Worm (Caenorhabditis elegans) whole organism, young adult: ENCODE results near the gene C34D1.4.

Experiments
- B0019.2 ChIP-seq: fragments of 200-800 bp; sonication (Bioruptor generic); conservative IDR thresholded peaks from 2 replicates; pipeline ENCODE4 v1.3.6; 2022; ENCODE audit warnings: missing genetic modification reagents, missing genetic modification characterization, missing compliant biosample characterization
- B0261.1 ChIP-seq: sonication (generic microtip); optimal IDR thresholded peaks from 2 replicates; lab custom pipeline; 2016; ENCODE audit warnings: mild to moderate bottlenecking, missing genetic modification characterization, moderate library complexity, missing compliant biosample characterization
- F10E7.11 ChIP-seq: sonication (generic microtip); optimal IDR thresholded peaks from 2 replicates; lab custom pipeline; 2017; ENCODE audit warnings: mild to moderate bottlenecking, missing genetic modification characterization, moderate library complexity, missing compliant biosample characterization
- F37B4.10 ChIP-seq: fragments of 200-800 bp; sonication (Bioruptor generic); IDR thresholded peaks from 2 replicates; pipeline ENCODE4 v1.3.6; 2022; ENCODE audit warnings: missing genetic modification characterization, missing compliant biosample characterization
- F55B11.4 ChIP-seq: sonication (generic microtip); optimal IDR thresholded peaks from 2 replicates; lab custom pipeline; 2016; ENCODE audit warnings: missing compliant biosample characterization, missing genetic modification characterization, borderline replicate concordance; ENCODE audit not compliant: insufficient read depth
- F57A8.1 ChIP-seq: fragments of 200-800 bp; sonication (Bioruptor generic); optimal IDR thresholded peaks from 2 replicates; lab custom pipeline; 2018; ENCODE audit warnings: mild to moderate bottlenecking, missing genetic modification characterization, moderate library complexity, missing compliant biosample characterization
- F57C9.4 ChIP-seq: sonication (generic microtip); optimal IDR thresholded peaks from 2 replicates; lab custom pipeline; 2017; ENCODE audit warnings: mild to moderate bottlenecking, missing genetic modification characterization, missing compliant biosample characterization
- K11D2.4 ChIP-seq: fragments of 200-800 bp; sonication (Bioruptor generic); IDR thresholded peaks from 2 replicates; pipeline ENCODE4 v1.3.6; 2022; ENCODE audit warnings: missing genetic modification reagents, missing genetic modification characterization, missing compliant biosample characterization
- Y53F4B.3 ChIP-seq: fragments of 200-800 bp; sonication (Bioruptor generic); IDR thresholded peaks from 2 replicates; pipeline ENCODE4 v1.3.6; 2022; ENCODE audit warnings: missing genetic modification reagents, missing genetic modification characterization, missing compliant biosample characterization
- Y53G8AR.9 ChIP-seq: fragments of 200-800 bp; sonication (Bioruptor generic); conservative IDR thresholded peaks from 2 replicates; pipeline ENCODE4 v1.3.6; 2022; ENCODE audit warnings: missing genetic modification reagents, missing genetic modification characterization, missing compliant biosample characterization
- Y56A3A.18 ChIP-seq: fragments of 200-800 bp; sonication (Bioruptor generic); IDR thresholded peaks from 2 replicates; pipeline ENCODE4 v1.3.6; 2022; ENCODE audit warnings: missing genetic modification reagents, missing genetic modification characterization, missing compliant biosample characterization
- Y79H2A.3 ChIP-seq: fragments of 200-800 bp; sonication (Bioruptor generic); conservative IDR thresholded peaks from 2 replicates; pipeline ENCODE4 v1.3.6; 2022; ENCODE audit warnings: missing genetic modification reagents, missing genetic modification characterization, missing compliant biosample characterization
- atf-7 ChIP-seq: sonication (generic microtip); optimal IDR thresholded peaks from 2 replicates; lab custom pipeline; 2017; ENCODE audit warnings: mild to moderate bottlenecking, missing genetic modification characterization, missing compliant biosample characterization
- ccch-3 ChIP-seq: fragments of 200-800 bp; sonication (Bioruptor generic); optimal IDR thresholded peaks from 2 replicates; lab custom pipeline; 2018; ENCODE audit warnings: mild to moderate bottlenecking, missing genetic modification characterization, missing compliant biosample characterization
- ceh-27 ChIP-seq: fragments of 200-800 bp; sonication (Bioruptor generic); optimal IDR thresholded peaks from 2 replicates; lab custom pipeline; 2018; ENCODE audit warnings: mild to moderate bottlenecking, missing genetic modification characterization, moderate library complexity, missing compliant biosample characterization
- ceh-58 ChIP-seq: fragments of 200-800 bp; sonication (Bioruptor generic); IDR thresholded peaks from 2 replicates; pipeline ENCODE4 v1.3.6; 2022; ENCODE audit warnings: missing genetic modification characterization, missing compliant biosample characterization
- ceh-79 ChIP-seq: sonication (generic microtip); optimal IDR thresholded peaks from 2 replicates; lab custom pipeline; 2017; ENCODE audit warnings: mild to moderate bottlenecking, missing genetic modification characterization, missing compliant biosample characterization
- dox-1 ChIP-seq: fragments of 200-800 bp; sonication (Bioruptor generic); IDR thresholded peaks from 2 replicates; pipeline ENCODE4 v1.3.6; 2022; ENCODE audit warnings: missing genetic modification reagents, missing genetic modification characterization, missing compliant biosample characterization
- dpff-1 ChIP-seq: sonication (generic microtip); optimal IDR thresholded peaks from 2 replicates; lab custom pipeline; 2017; ENCODE audit warnings: mild to moderate bottlenecking, missing genetic modification characterization, missing compliant biosample characterization
- efl-1 ChIP-seq: fragments of 150-350 bp; optimal IDR thresholded peaks from 2 replicates; lab custom pipeline; 2014; ENCODE audit warnings: missing biosample characterization, missing genetic modification reagents, missing genetic modification characterization
- egl-18 ChIP-seq: fragments of 200-800 bp; sonication (Bioruptor generic); IDR thresholded peaks from 2 replicates; pipeline ENCODE4 v1.3.6; 2022; ENCODE audit warnings: missing genetic modification reagents, missing genetic modification characterization, missing compliant biosample characterization
- ets-4 ChIP-seq: fragments of 200-800 bp; sonication (Bioruptor generic); optimal IDR thresholded peaks from 2 replicates; lab custom pipeline; 2018; ENCODE audit warnings: mild to moderate bottlenecking, missing genetic modification characterization, missing compliant biosample characterization
- gei-17 ChIP-seq: fragments of 200-800 bp; sonication (Bioruptor generic); optimal IDR thresholded peaks from 2 replicates; lab custom pipeline; 2018; ENCODE audit warnings: mild to moderate bottlenecking, missing genetic modification characterization, missing compliant biosample characterization
- hlh-26 ChIP-seq: fragments of 200-800 bp; sonication (Bioruptor generic); conservative IDR thresholded peaks from 2 replicates; pipeline ENCODE4 v1.3.6; 2022; ENCODE audit warnings: missing genetic modification reagents, missing genetic modification characterization, missing compliant biosample characterization
- hmg-20 ChIP-seq: fragments of 200-800 bp; sonication (Bioruptor generic); IDR thresholded peaks from 2 replicates; pipeline ENCODE4 v1.3.6; 2022; ENCODE audit warnings: missing genetic modification reagents, missing genetic modification characterization, missing compliant biosample characterization
- hrde-1 ChIP-seq: sonication (generic microtip); optimal IDR thresholded peaks from 2 replicates; lab custom pipeline; 2016; ENCODE audit warnings: missing genetic modification characterization, mild to moderate bottlenecking, missing compliant biosample characterization, moderate library complexity, missing genotype, missing genetic modification reagents, borderline replicate concordance
- hsf-1 ChIP-seq: fragments of 200-800 bp; sonication (Bioruptor generic); IDR thresholded peaks from 2 replicates; pipeline ENCODE4 v1.3.6; 2022; ENCODE audit warnings: missing genetic modification reagents, missing genetic modification characterization, missing compliant biosample characterization
- let-607 ChIP-seq, 2 experiments: fragments of 200-800 bp in 1 of 2; sonication (Bioruptor generic) in 1 of 2; sonication (generic microtip) in 1 of 2; optimal IDR thresholded peaks; 2 replicates each; lab custom pipeline; 2016 to 2018; ENCODE audit warnings: mild to moderate bottlenecking in 2 of 2, missing compliant biosample characterization in 2 of 2, missing genetic modification characterization in 2 of 2, moderate library complexity in 2 of 2, missing genotype in 1 of 2
- lin-54 ChIP-seq: fragments of 200-800 bp; sonication (Bioruptor generic); optimal IDR thresholded peaks from 2 replicates; lab custom pipeline; 2018; ENCODE audit warnings: mild to moderate bottlenecking, missing genetic modification characterization, missing compliant biosample characterization
- lsl-1 ChIP-seq: fragments of 200-800 bp; sonication (Bioruptor generic); optimal IDR thresholded peaks from 2 replicates; lab custom pipeline; 2018; ENCODE audit warnings: mild to moderate bottlenecking, missing genetic modification characterization, moderate library complexity, missing compliant biosample characterization
- lsy-27 ChIP-seq: sonication (generic microtip); optimal IDR thresholded peaks from 2 replicates; lab custom pipeline; 2017; ENCODE audit warnings: missing genetic modification characterization, mild to moderate bottlenecking, missing compliant biosample characterization, antibody characterized with exemption, missing genotype, borderline replicate concordance; ENCODE audit not compliant: insufficient read depth
- madf-10 ChIP-seq: sonication (generic microtip); optimal IDR thresholded peaks from 2 replicates; lab custom pipeline; 2016; ENCODE audit warnings: mild to moderate bottlenecking, missing genetic modification characterization, missing compliant biosample characterization
- madf-3 ChIP-seq: fragments of 200-800 bp; sonication (Bioruptor generic); IDR thresholded peaks from 2 replicates; pipeline ENCODE4 v1.3.6; 2022; ENCODE audit warnings: missing genetic modification reagents, missing genetic modification characterization, missing compliant biosample characterization
- mxl-1 ChIP-seq: sonication (generic microtip); optimal IDR thresholded peaks from 2 replicates; lab custom pipeline; 2016; ENCODE audit warnings: missing genetic modification characterization, missing compliant biosample characterization
- nfyb-1 ChIP-seq: fragments of 200-800 bp; sonication (Bioruptor generic); IDR thresholded peaks from 2 replicates; pipeline ENCODE4 v1.3.6; 2022; ENCODE audit warnings: missing genetic modification reagents, missing genetic modification characterization, missing compliant biosample characterization
- nhr-80 ChIP-seq: sonication (generic microtip); optimal IDR thresholded peaks from 2 replicates; lab custom pipeline; 2016; ENCODE audit warnings: missing genetic modification characterization, missing compliant biosample characterization
- pha-4 ChIP-seq: fragments of 150-350 bp; sonication (generic microtip); optimal IDR thresholded peaks from 2 replicates; lab custom pipeline; 2014; ENCODE audit warnings: missing biosample characterization, missing genetic modification reagents, missing genetic modification characterization
- snpc-1.1 ChIP-seq: sonication (generic microtip); optimal IDR thresholded peaks from 2 replicates; lab custom pipeline; 2017; ENCODE audit warnings: missing genetic modification characterization, mild to moderate bottlenecking, missing compliant biosample characterization, antibody characterized with exemption, moderate library complexity, missing genotype, missing genetic modification reagents; ENCODE audit not compliant: insufficient read depth
- snpc-4 ChIP-seq, 5 experiments: fragments of 150-350 bp in 1 of 5; sonication (generic microtip) in 4 of 5; optimal IDR thresholded peaks; 2 replicates each; lab custom pipeline; 2014 to 2018; ENCODE audit warnings: missing genetic modification characterization in 5 of 5, missing biosample characterization in 3 of 5, antibody characterized with exemption in 2 of 5, mild to moderate bottlenecking in 2 of 5, missing compliant biosample characterization in 2 of 5, missing genotype in 2 of 5, moderate library complexity in 2 of 5, missing genetic modification reagents in 1 of 5
- somi-1 ChIP-seq: fragments of 200-800 bp; sonication (Bioruptor generic); optimal IDR thresholded peaks from 2 replicates; lab custom pipeline; 2018; ENCODE audit warnings: mild to moderate bottlenecking, missing genetic modification characterization, missing compliant biosample characterization
- tbx-9 ChIP-seq: sonication (generic microtip); optimal IDR thresholded peaks from 2 replicates; lab custom pipeline; 2016; ENCODE audit warnings: borderline replicate concordance, missing genetic modification characterization, inconsistent platforms, missing compliant biosample characterization
- ztf-22 ChIP-seq: fragments of 200-800 bp; sonication (Bioruptor generic); optimal IDR thresholded peaks from 2 replicates; lab custom pipeline; 2018; ENCODE audit warnings: mild to moderate bottlenecking, missing genetic modification characterization, moderate library complexity, missing compliant biosample characterization
- ztf-3 ChIP-seq: fragments of 200-800 bp; sonication (Bioruptor generic); optimal IDR thresholded peaks from 2 replicates; lab custom pipeline; 2018; ENCODE audit warnings: mild to moderate bottlenecking, missing genetic modification characterization, missing compliant biosample characterization

Gene C34D1.4

ce11 chrV:13235313-13235712, 23.8 kb downstream of the C34D1.4 start:
- TF ChIP-seq K11D2.4 = no peak
- no peak for TF ChIP-seq pha-4 (tag; lab: Kevin White, UChicago)
- no peak for TF ChIP-seq Y53F4B.3
- TF ChIP-seq F37B4.10 (GFP tag; lab: Robert Waterston, UW) = no peak
- TF ChIP-seq madf-10 = no peak
- no peak for TF ChIP-seq ztf-3
- TF ChIP-seq snpc-1.1 (tag; lab: Kevin White, UChicago) = no peak
- TF ChIP-seq hlh-26 (GFP tag; lab: Robert Waterston, UW) = no peak
- TF ChIP-seq F55B11.4 (tag; lab: Kevin White, UChicago) = no peak
- no peak for TF ChIP-seq ztf-22
- no peak for TF ChIP-seq somi-1 (GFP tag; lab: Kevin White, UChicago)
- TF ChIP-seq snpc-4 (GFP tag; optimal IDR thresholded peaks at IDR 0.05; lab: Kevin White, UChicago) = no peak
- TF ChIP-seq snpc-4 (tag; optimal IDR thresholded peaks at IDR 0.05; lab: Kevin White, UChicago) = no peak
- TF ChIP-seq gei-17 (GFP tag; lab: Kevin White, UChicago) = no peak
- no peak for TF ChIP-seq Y53G8AR.9
- TF ChIP-seq F10E7.11 (tag; lab: Kevin White, UChicago) = no peak
- TF ChIP-seq hsf-1 (GFP tag; lab: Robert Waterston, UW) = no peak
- TF ChIP-seq dpff-1 = no peak

- TF ChIP-seq F55B11.4 (tag; lab: Kevin White, UChicago) = no peak
- TF ChIP-seq madf-3 (GFP tag; lab: Robert Waterston, UW) = no peak
- no peak for TF ChIP-seq lsy-27 (tag; lab: Kevin White, UChicago)
- TF ChIP-seq nfyb-1 (GFP tag; lab: Robert Waterston, UW) = no peak
- no peak for TF ChIP-seq hmg-20 (GFP tag; lab: Robert Waterston, UW)
- no peak for TF ChIP-seq F57A8.1 (GFP tag; lab: Kevin White, UChicago)
- TF ChIP-seq ceh-58 (GFP tag; lab: Robert Waterston, UW) = no peak
- no peak for TF ChIP-seq F37B4.10 (GFP tag; lab: Robert Waterston, UW)
- TF ChIP-seq K11D2.4 = no peak
- no peak for TF ChIP-seq atf-7
- no peak for TF ChIP-seq efl-1
- no peak for TF ChIP-seq dox-1 (GFP tag; lab: Robert Waterston, UW)
- TF ChIP-seq egl-18 (GFP tag; lab: Robert Waterston, UW) = no peak
- no peak for TF ChIP-seq ccch-3
- no peak for TF ChIP-seq somi-1 (GFP tag; lab: Kevin White, UChicago)
These were observed 29.6 kb downstream of the C34D1.4 start for ce11 chrV:13229538-13229937.

- TF ChIP-seq B0019.2 (GFP tag; lab: Robert Waterston, UW) = no peak
- no peak for TF ChIP-seq egl-18 (GFP tag; lab: Robert Waterston, UW)
- TF ChIP-seq Y79H2A.3 (GFP tag; lab: Robert Waterston, UW) = no peak
These were observed 38.0 kb downstream of the C34D1.4 start for ce11 chrV:13221066-13221465.

- TF ChIP-seq atf-7 (peak; percentile 66), hrde-1 (tag; lab: Kevin White, UChicago) (no peak), tbx-9 (no peak), hlh-26 (GFP tag; lab: Robert Waterston, UW) (no peak), ets-4 (peak; percentile 25), nhr-80 (tag; lab: Kevin White, UChicago) (peak; percentile 91), B0261.1 (tag; lab: Kevin White, UChicago) (no peak), ztf-22 (peak; percentile 40), let-607 (tag; optimal IDR thresholded peaks at IDR 0.05; lab: Kevin White, UChicago) (peak in 1 of 2 experiments; percentile 41), mxl-1 (tag; lab: Kevin White, UChicago) (no peak), lin-54 (GFP tag; lab: Kevin White, UChicago) (no peak), ceh-79 (tag; lab: Kevin White, UChicago) (no peak), ceh-27 (GFP tag; lab: Kevin White, UChicago) (no peak), F57C9.4 (tag; lab: Kevin White, UChicago) (no peak), pha-4 (tag; lab: Kevin White, UChicago) (peak; percentile 42), gei-17 (GFP tag; lab: Kevin White, UChicago) (no peak), lsl-1 (no peak), Y56A3A.18 (GFP tag; lab: Robert Waterston, UW) (no peak)
These were observed 46.5 kb downstream of the C34D1.4 start for ce11 chrV:13212584-13212983.
